Fruit fly (Drosophila melanogaster) whole organism, adult: ENCODE measurements around the gene Graf.

ENCODE experiments used
- CG12768 ChIP-seq: fragments of 200-800 bp; sonication (Bioruptor generic); optimal IDR thresholded peaks from 2 replicates; lab custom pipeline; 2017; ENCODE audit warnings: missing biosample characterization, missing genetic modification characterization, mild to moderate bottlenecking, moderate library complexity, missing genetic modification reagents
- bab1 ChIP-seq: fragments of 200-800 bp; sonication (Bioruptor generic); optimal IDR thresholded peaks from 3 replicates; lab custom pipeline; 2019; ENCODE audit warnings: missing biosample characterization, mild to moderate bottlenecking, missing genetic modification characterization, moderate library complexity
- pad ChIP-seq: fragments of 200-800 bp; sonication (Bioruptor generic); optimal IDR thresholded peaks from 3 replicates; lab custom pipeline; 2017; ENCODE audit warnings: missing biosample characterization, missing genetic modification characterization, mild to moderate bottlenecking, moderate library complexity, missing genetic modification reagents

- no peak for TF ChIP-seq bab1 (GFP tag; lab: Kevin White, UChicago)
- no peak for TF ChIP-seq pad
- TF ChIP-seq CG12768 (GFP tag; lab: Kevin White, UChicago), result no peak
These were observed 47.4 kb upstream of the Graf start for dm6 chrX:15807915-15808314.
